Worm (Caenorhabditis elegans): ENCODE results near the gene spp-8.

- TF ChIP-seq isw-1 (GFP tag; IDR thresholded peaks at IDR 0.05) (no peak), zip-4 (GFP tag; optimal IDR thresholded peaks at IDR 0.05) (no peak), hlh-4 (tag; optimal IDR thresholded peaks at IDR 0.05) (no peak)
Measured at ce11 chrIV:8463716-8464115, 17.7 kb upstream of the spp-8 start, which contains the start of gene str-176.

Measured in whole organism, L1 larva.